Worm (Caenorhabditis elegans) whole organism, L2 larva: ENCODE results near the gene C04B4.5.

ENCODE experiments used
- C34F6.9 ChIP-seq: fragments of 150-350 bp; optimal IDR thresholded peaks from 2 replicates; lab custom pipeline; 2014; ENCODE audit warnings: missing biosample characterization, missing genetic modification characterization
- Y55F3AM.14 ChIP-seq: fragments of 200-800 bp; sonication (Bioruptor generic); optimal IDR thresholded peaks from 2 replicates; lab custom pipeline; 2018; ENCODE audit warnings: mild to moderate bottlenecking, missing genetic modification characterization, missing compliant biosample characterization
- ZK546.5 ChIP-seq: sonication (generic microtip); optimal IDR thresholded peaks from 2 replicates; lab custom pipeline; 2017; ENCODE audit warnings: missing biosample characterization, missing genetic modification characterization
- alr-1 ChIP-seq: fragments of 150-350 bp; optimal IDR thresholded peaks from 2 replicates; lab custom pipeline; 2014; ENCODE audit warnings: missing biosample characterization, missing genetic modification characterization
- aly-2 ChIP-seq: fragments of 150-350 bp; optimal IDR thresholded peaks from 2 replicates; lab custom pipeline; 2014; ENCODE audit warnings: missing biosample characterization, missing genetic modification characterization
- blmp-1 ChIP-seq: sonication (generic microtip); optimal IDR thresholded peaks from 2 replicates; lab custom pipeline; 2017; ENCODE audit warnings: missing genetic modification characterization, mild to moderate bottlenecking, missing compliant biosample characterization, antibody characterized with exemption, moderate library complexity; ENCODE audit not compliant: insufficient read depth
- ceh-16 ChIP-seq: fragments of 150-350 bp; optimal IDR thresholded peaks from 2 replicates; lab custom pipeline; 2014; ENCODE audit warnings: missing biosample characterization, missing genetic modification characterization
- elt-1 ChIP-seq: fragments of 150-350 bp; optimal IDR thresholded peaks from 2 replicates; lab custom pipeline; 2014; ENCODE audit warnings: missing biosample characterization, missing genetic modification characterization
- elt-3 ChIP-seq: sonication (generic microtip); optimal IDR thresholded peaks from 2 replicates; lab custom pipeline; 2017; ENCODE audit warnings: missing biosample characterization, missing genetic modification characterization
- fos-1 ChIP-seq: fragments of 150-350 bp; optimal IDR thresholded peaks from 2 replicates; lab custom pipeline; 2014; ENCODE audit warnings: missing biosample characterization, missing genetic modification characterization
- gmeb-1 ChIP-seq: fragments of 150-350 bp; optimal IDR thresholded peaks from 2 replicates; lab custom pipeline; 2014; ENCODE audit warnings: missing biosample characterization, missing genetic modification characterization
- lin-11 ChIP-seq: fragments of 150-350 bp; sonication (generic microtip); optimal IDR thresholded peaks from 2 replicates; lab custom pipeline; 2014; ENCODE audit warnings: missing biosample characterization, missing genetic modification characterization, inconsistent platforms, mixed read lengths
- lin-39 ChIP-seq: fragments of 150-350 bp; optimal IDR thresholded peaks from 2 replicates; lab custom pipeline; 2014; ENCODE audit warnings: missing biosample characterization, missing genetic modification reagents, missing genetic modification characterization
- lsy-2 ChIP-seq, 2 experiments: fragments of 150-350 bp in 1 of 2; sonication (generic microtip) in 1 of 2; optimal IDR thresholded peaks; 2 replicates each; lab custom pipeline; 2014 to 2017; ENCODE audit warnings: missing biosample characterization in 2 of 2, missing genetic modification characterization in 2 of 2
- mab-5 ChIP-seq: fragments of 150-350 bp; optimal IDR thresholded peaks from 2 replicates; lab custom pipeline; 2014; ENCODE audit warnings: missing biosample characterization, missing genetic modification characterization
- mbf-1 ChIP-seq: sonication (generic microtip); optimal IDR thresholded peaks from 2 replicates; lab custom pipeline; 2017; ENCODE audit warnings: missing biosample characterization, missing genetic modification characterization
- mdl-1 ChIP-seq, 2 experiments: fragments of 150-350 bp in 1 of 2; sonication (generic microtip) in 1 of 2; optimal IDR thresholded peaks; 2 replicates each; lab custom pipeline; 2017; ENCODE audit warnings: missing biosample characterization in 2 of 2, missing genetic modification characterization in 2 of 2
- nhr-12 ChIP-seq: fragments of 150-350 bp; optimal IDR thresholded peaks from 2 replicates; lab custom pipeline; 2014; ENCODE audit warnings: missing biosample characterization, missing genetic modification characterization
- nhr-129 ChIP-seq: fragments of 150-350 bp; optimal IDR thresholded peaks from 2 replicates; lab custom pipeline; 2014; ENCODE audit warnings: missing biosample characterization, missing genetic modification characterization
- nhr-21 ChIP-seq: fragments of 150-350 bp; optimal IDR thresholded peaks from 2 replicates; lab custom pipeline; 2014; ENCODE audit warnings: missing biosample characterization, missing genetic modification characterization
- nhr-23 ChIP-seq: fragments of 150-350 bp; optimal IDR thresholded peaks from 2 replicates; lab custom pipeline; 2014; ENCODE audit warnings: missing biosample characterization, missing genetic modification reagents, missing genetic modification characterization
- nhr-237 ChIP-seq: fragments of 150-350 bp; optimal IDR thresholded peaks from 2 replicates; lab custom pipeline; 2014; ENCODE audit warnings: missing biosample characterization, missing genetic modification characterization
- nhr-25 ChIP-seq: fragments of 150-350 bp; sonication (generic microtip); optimal IDR thresholded peaks from 3 replicates; lab custom pipeline; 2014; ENCODE audit warnings: missing biosample characterization, missing genetic modification characterization
- nhr-6 ChIP-seq: fragments of 150-350 bp; optimal IDR thresholded peaks from 2 replicates; lab custom pipeline; 2014; ENCODE audit warnings: missing biosample characterization, missing genetic modification characterization
- nhr-77 ChIP-seq: fragments of 150-350 bp; optimal IDR thresholded peaks from 2 replicates; lab custom pipeline; 2014; ENCODE audit warnings: missing biosample characterization, missing genetic modification characterization
- peb-1 ChIP-seq: fragments of 150-350 bp; optimal IDR thresholded peaks from 2 replicates; lab custom pipeline; 2014; ENCODE audit warnings: missing biosample characterization, missing genetic modification characterization
- skn-1 ChIP-seq: sonication (generic microtip); optimal IDR thresholded peaks from 2 replicates; lab custom pipeline; 2017; ENCODE audit warnings: missing biosample characterization, missing genetic modification characterization
- sma-3 ChIP-seq: sonication (generic microtip); optimal IDR thresholded peaks from 2 replicates; lab custom pipeline; 2016; ENCODE audit warnings: missing genetic modification reagents, missing genetic modification characterization, missing compliant biosample characterization
- sma-9 ChIP-seq, 2 experiments: fragments of 150-350 bp in 1 of 2; sonication (generic microtip) in 1 of 2; optimal IDR thresholded peaks; 2 replicates each; lab custom pipeline; 2014 to 2016; ENCODE audit warnings: missing genetic modification characterization in 2 of 2, mild to moderate bottlenecking in 1 of 2, missing biosample characterization in 1 of 2, missing compliant biosample characterization in 1 of 2, missing genetic modification reagents in 1 of 2, moderate library complexity in 1 of 2
- snpc-4 ChIP-seq: fragments of 150-350 bp; optimal IDR thresholded peaks from 2 replicates; lab custom pipeline; 2014; ENCODE audit warnings: missing biosample characterization, missing genetic modification characterization
- unc-39 ChIP-seq: fragments of 150-350 bp; optimal IDR thresholded peaks from 2 replicates; lab custom pipeline; 2014; ENCODE audit warnings: missing biosample characterization, missing genetic modification characterization
- unc-55 ChIP-seq: fragments of 150-350 bp; sonication (generic microtip); optimal IDR thresholded peaks from 3 replicates; lab custom pipeline; 2014; ENCODE audit warnings: missing biosample characterization, missing genetic modification reagents, missing genetic modification characterization
- zag-1 ChIP-seq: fragments of 150-350 bp; optimal IDR thresholded peaks from 2 replicates; lab custom pipeline; 2014; ENCODE audit warnings: missing biosample characterization, missing genetic modification characterization
- ztf-1 ChIP-seq: fragments of 200-800 bp; sonication (Bioruptor generic); conservative IDR thresholded peaks from 2 replicates; pipeline ENCODE4 v1.3.6; 2022; ENCODE audit warnings: missing genetic modification characterization, missing compliant biosample characterization
- ztf-4 ChIP-seq: fragments of 150-350 bp; optimal IDR thresholded peaks from 2 replicates; lab custom pipeline; 2014; ENCODE audit warnings: missing biosample characterization, missing genetic modification characterization

C04B4.5 gene

DNA sequence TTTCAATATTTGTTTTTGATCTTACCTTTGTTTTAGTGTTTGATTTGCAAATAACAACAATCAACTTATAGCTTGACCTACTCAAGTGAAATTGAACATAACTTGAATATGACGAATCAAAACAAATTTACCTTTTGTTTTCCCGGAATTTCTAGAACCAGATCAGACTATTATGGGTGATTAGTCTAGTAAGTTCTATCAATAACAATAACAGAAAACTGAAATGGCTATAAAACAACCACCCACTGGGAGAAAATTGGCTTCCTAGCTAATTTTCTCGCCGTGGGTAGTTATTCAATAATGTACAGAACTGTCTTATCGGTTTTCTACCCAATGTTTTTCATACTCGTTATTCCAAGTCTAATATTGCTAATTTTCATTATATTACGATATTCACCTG, 40.5 kb upstream of the C04B4.5 start, which contains the start of gene srd-45:
Gene srd-45, plus strand, starts transcription at position 301 of the 400 bp plus-strand sequence.
- TF ChIP-seq Y55F3AM.14 (GFP tag; lab: Kevin White, UChicago), result no peak
- no peak for TF ChIP-seq nhr-129 (tag; lab: Kevin White, UChicago)
- no peak for TF ChIP-seq nhr-6
- no peak for TF ChIP-seq nhr-23
- TF ChIP-seq nhr-12 (tag; lab: Kevin White, UChicago), result no peak
- TF ChIP-seq zag-1 (tag; lab: Kevin White, UChicago), result no peak

ce11 chrX:12326424-12326823, 38.3 kb upstream of the C04B4.5 start, which contains the start of gene srd-41:
Gene srd-41, plus strand, starts transcription at chrX:12326724.
- no peak for TF ChIP-seq unc-39 (tag; lab: Kevin White, UChicago)
- no peak for TF ChIP-seq alr-1 (tag; lab: Kevin White, UChicago)
- no peak for TF ChIP-seq nhr-21 (tag; lab: Kevin White, UChicago)
- TF ChIP-seq ztf-4 (tag; lab: Kevin White, UChicago), result no peak
- TF ChIP-seq blmp-1 (tag; lab: Kevin White, UChicago), result no peak

- TF ChIP-seq nhr-21 (tag; lab: Kevin White, UChicago), result no peak
- TF ChIP-seq elt-3 (tag; lab: Kevin White, UChicago), result no peak
- TF ChIP-seq nhr-237 (tag; lab: Kevin White, UChicago), result no peak
Measured at ce11 chrX:12323439-12323838, 35.3 kb upstream of the C04B4.5 start, which contains the start of gene srd-40. Gene srd-40, plus strand, starts transcription at chrX:12323739.

ce11 chrX:12321357-12321756, 33.2 kb upstream of the C04B4.5 start, which contains the start of gene F17A2.13:
Gene F17A2.13, plus strand, starts transcription at chrX:12321657.
- TF ChIP-seq unc-55 (GFP tag; lab: Kevin White, UChicago), result no peak
- TF ChIP-seq mab-5 (tag; lab: Kevin White, UChicago), result no peak
- TF ChIP-seq lin-39, result no peak
- TF ChIP-seq C34F6.9 (tag; lab: Kevin White, UChicago), result no peak
- TF ChIP-seq nhr-23, result no peak

ce11 chrX:12320737-12321136, 32.6 kb upstream of the C04B4.5 start, which contains the start of gene ceh-40:
Gene ceh-40, minus strand, starts transcription at chrX:12320777.
- no peak for TF ChIP-seq sma-3
- no peak for TF ChIP-seq unc-39 (tag; lab: Kevin White, UChicago)
- no peak for TF ChIP-seq gmeb-1
- no peak for TF ChIP-seq ceh-16 (tag; lab: Kevin White, UChicago)
- TF ChIP-seq Y55F3AM.14 (GFP tag; lab: Kevin White, UChicago), result no peak
- no peak for TF ChIP-seq peb-1 (tag; lab: Kevin White, UChicago)
- no peak for TF ChIP-seq mab-5 (tag; lab: Kevin White, UChicago)
- TF ChIP-seq nhr-25, result no peak
- no peak for TF ChIP-seq skn-1 (tag; lab: Kevin White, UChicago)
- TF ChIP-seq elt-1, result no peak
- TF ChIP-seq nhr-12 (tag; lab: Kevin White, UChicago), result no peak
- TF ChIP-seq aly-2 (tag; lab: Kevin White, UChicago), result no peak
- TF ChIP-seq lin-11, result no peak
- no peak for TF ChIP-seq zag-1 (tag; lab: Kevin White, UChicago)
- TF ChIP-seq C34F6.9 (tag; lab: Kevin White, UChicago), result no peak
- TF ChIP-seq snpc-4 (tag; lab: Kevin White, UChicago), result no peak
- TF ChIP-seq elt-3 (tag; lab: Kevin White, UChicago), result no peak
- no peak for TF ChIP-seq fos-1 (tag; lab: Kevin White, UChicago)
- no peak for TF ChIP-seq nhr-237 (tag; lab: Kevin White, UChicago)
- no peak for TF ChIP-seq ZK546.5 (tag; lab: Kevin White, UChicago)

DNA sequence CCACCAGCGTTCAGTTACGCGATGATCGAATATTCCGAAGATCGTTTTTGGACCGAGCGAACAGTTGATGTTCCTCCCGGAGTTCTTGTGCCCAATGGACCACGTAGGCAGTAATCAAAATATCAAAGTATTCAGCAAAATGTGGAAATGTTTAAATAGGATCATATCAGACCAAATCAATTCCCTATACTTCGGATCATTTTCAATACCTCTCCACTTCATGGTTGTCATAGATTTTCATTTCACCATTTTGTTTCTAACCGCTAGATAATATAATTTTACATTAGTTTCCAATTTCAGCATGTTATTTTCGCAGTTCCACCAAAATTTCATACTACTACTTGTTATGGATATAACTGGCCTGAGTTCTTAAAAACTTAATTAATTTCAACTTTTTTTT, 29.4 kb upstream of the C04B4.5 start:
- no peak for TF ChIP-seq nhr-129 (tag; lab: Kevin White, UChicago)
- no peak for TF ChIP-seq nhr-21 (tag; lab: Kevin White, UChicago)
- TF ChIP-seq ztf-1, result no peak
- no peak for TF ChIP-seq ceh-16 (tag; lab: Kevin White, UChicago)
- no peak for TF ChIP-seq zag-1 (tag; lab: Kevin White, UChicago)
- TF ChIP-seq lin-11, result no peak
- TF ChIP-seq blmp-1 (tag; lab: Kevin White, UChicago), result no peak
- no peak for TF ChIP-seq lsy-2 (tag; optimal IDR thresholded peaks at IDR 0.05; lab: Kevin White, UChicago)
- no peak for TF ChIP-seq nhr-25
- no peak for TF ChIP-seq sma-9 (GFP tag; optimal IDR thresholded peaks at IDR 0.05; lab: Kevin White, UChicago)
- no peak for TF ChIP-seq sma-9 (tag; optimal IDR thresholded peaks at IDR 0.05; lab: Kevin White, UChicago)
- no peak for TF ChIP-seq C34F6.9 (tag; lab: Kevin White, UChicago)
- no peak for TF ChIP-seq mdl-1 (tag; optimal IDR thresholded peaks at IDR 0.05; lab: Kevin White, UChicago)
- no peak for TF ChIP-seq nhr-77
- TF ChIP-seq nhr-23, result no peak
- TF ChIP-seq mbf-1 (tag; lab: Kevin White, UChicago), result no peak
- no peak for TF ChIP-seq elt-3 (tag; lab: Kevin White, UChicago)
- no peak for TF ChIP-seq gmeb-1
- TF ChIP-seq unc-39 (tag; lab: Kevin White, UChicago), result no peak
- TF ChIP-seq, all 48 proteins: peak for 0
